Worm (Caenorhabditis elegans) whole organism, early embryonic: ENCODE data around the gene clec-57.

Source experiments
- B0310.2 ChIP-seq: sonication (generic microtip); optimal IDR thresholded peaks from 2 replicates; lab custom pipeline; 2016; ENCODE audit warnings: mild to moderate bottlenecking, missing genetic modification characterization, missing compliant biosample characterization
- F13C5.2 ChIP-seq: sonication (generic microtip); optimal IDR thresholded peaks from 2 replicates; lab custom pipeline; 2017; ENCODE audit warnings: mild to moderate bottlenecking, missing genetic modification characterization, inconsistent platforms, missing compliant biosample characterization
- aly-1 ChIP-seq: sonication (generic microtip); optimal IDR thresholded peaks from 2 replicates; lab custom pipeline; 2016; ENCODE audit warnings: missing genetic modification characterization, missing compliant biosample characterization
- ama-1 ChIP-seq: fragments of 150-350 bp; optimal IDR thresholded peaks from 2 replicates; lab custom pipeline; 2014
- ceh-13 ChIP-seq: fragments of 200-800 bp; sonication (Bioruptor generic); optimal IDR thresholded peaks from 2 replicates; lab custom pipeline; 2018; ENCODE audit warnings: mild to moderate bottlenecking, missing genetic modification characterization, missing compliant biosample characterization
- ceh-36 ChIP-seq: sonication (generic microtip); optimal IDR thresholded peaks from 2 replicates; lab custom pipeline; 2016; ENCODE audit warnings: missing genetic modification characterization, inconsistent platforms, missing compliant biosample characterization
- ets-7 ChIP-seq: sonication (generic microtip); optimal IDR thresholded peaks from 2 replicates; lab custom pipeline; 2016; ENCODE audit warnings: missing genotype, missing genetic modification characterization, missing compliant biosample characterization
- flt-1 ChIP-seq: fragments of 200-800 bp; sonication (Bioruptor generic); IDR thresholded peaks from 2 replicates; pipeline ENCODE4 v1.3.6; 2022; ENCODE audit warnings: missing genetic modification characterization, missing compliant biosample characterization
- hmbx-1 ChIP-seq: sonication (generic microtip); optimal IDR thresholded peaks from 2 replicates; lab custom pipeline; 2016; ENCODE audit warnings: mild to moderate bottlenecking, missing genetic modification characterization, missing compliant biosample characterization
- hmg-4 ChIP-seq: fragments of 200-800 bp; sonication (Bioruptor generic); optimal IDR thresholded peaks from 2 replicates; lab custom pipeline; 2018; ENCODE audit warnings: mild to moderate bottlenecking, missing genetic modification characterization, missing compliant biosample characterization
- hnd-1 ChIP-seq: sonication (generic microtip); optimal IDR thresholded peaks from 2 replicates; lab custom pipeline; 2016; ENCODE audit warnings: missing genetic modification characterization, missing compliant biosample characterization
- pes-1 ChIP-seq: fragments of 200-800 bp; sonication (Bioruptor generic); IDR thresholded peaks from 2 replicates; pipeline ENCODE4 v1.3.6; 2022; ENCODE audit warnings: missing genetic modification reagents, missing genetic modification characterization, missing compliant biosample characterization
- scrt-1 ChIP-seq: fragments of 200-800 bp; sonication (Bioruptor generic); IDR thresholded peaks from 2 replicates; pipeline ENCODE4 v1.3.6; 2022; ENCODE audit warnings: missing genetic modification characterization, missing compliant biosample characterization
- sea-1 ChIP-seq: fragments of 200-800 bp; sonication (Bioruptor generic); conservative IDR thresholded peaks from 2 replicates; pipeline ENCODE4 v1.3.6; 2022; ENCODE audit warnings: missing genetic modification characterization, missing compliant biosample characterization
- tbx-11 ChIP-seq: fragments of 200-800 bp; sonication (Bioruptor generic); IDR thresholded peaks from 2 replicates; pipeline ENCODE4 v1.3.6; 2022; ENCODE audit warnings: missing genetic modification characterization, missing compliant biosample characterization
- tbx-37 ChIP-seq: fragments of 200-800 bp; sonication (Bioruptor generic); conservative IDR thresholded peaks from 2 replicates; pipeline ENCODE4 v1.3.6; 2022; ENCODE audit warnings: missing genetic modification reagents, missing genetic modification characterization, missing compliant biosample characterization
- tra-4 ChIP-seq: sonication (generic microtip); optimal IDR thresholded peaks from 2 replicates; lab custom pipeline; 2017; ENCODE audit warnings: missing genetic modification characterization, missing compliant biosample characterization

The clec-57 gene

DNA sequence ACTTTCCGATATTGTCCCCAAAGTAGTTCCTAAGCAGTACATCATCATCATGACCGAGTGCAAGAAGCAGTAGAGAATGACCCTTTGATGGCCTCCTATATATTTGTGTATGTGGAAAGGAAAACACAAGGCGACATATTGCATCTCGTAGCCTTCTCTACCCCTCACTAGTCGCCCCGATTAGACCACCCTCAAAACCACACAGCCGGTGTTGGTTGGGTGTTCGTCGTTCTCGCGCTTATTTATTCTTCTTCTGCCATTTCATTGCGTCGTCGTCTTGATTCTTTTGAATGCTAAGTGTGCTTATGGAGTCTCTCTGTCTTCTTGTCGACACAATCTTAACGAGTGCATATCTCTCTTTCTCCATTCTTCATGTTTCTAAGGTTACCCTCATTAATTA lies 29.2 kb downstream of the clec-57 start:
- TF ChIP-seq ceh-13: no peak
- no peak for TF ChIP-seq tra-4 (tag; lab: Kevin White, UChicago)
- TF ChIP-seq sea-1 (GFP tag; lab: Robert Waterston, UW): no peak
- no peak for TF ChIP-seq B0310.2 (tag; lab: Kevin White, UChicago)
- no peak for TF ChIP-seq tbx-11 (GFP tag; lab: Robert Waterston, UW)
- peak; percentile 40; the same call in 1 of the 2 replicates for TF ChIP-seq flt-1 (GFP tag; lab: Robert Waterston, UW)
- no peak for TF ChIP-seq tbx-37 (GFP tag; lab: Robert Waterston, UW)
- TF ChIP-seq hmbx-1 (tag; lab: Kevin White, UChicago): no peak
- TF ChIP-seq aly-1 (tag; lab: Kevin White, UChicago): no peak
- no peak for TF ChIP-seq ceh-36
- TF ChIP-seq ama-1 (lab: Kevin White, UChicago): no peak
- no peak for TF ChIP-seq ets-7 (tag; lab: Kevin White, UChicago)
- TF ChIP-seq hmg-4 (GFP tag; lab: Kevin White, UChicago): peak; percentile 80
- no peak for TF ChIP-seq scrt-1
- no peak for TF ChIP-seq pes-1 (GFP tag; lab: Robert Waterston, UW)
- TF ChIP-seq hnd-1 (tag; lab: Kevin White, UChicago): no peak
- TF ChIP-seq F13C5.2 (tag; lab: Kevin White, UChicago): peak; percentile 13

DNA sequence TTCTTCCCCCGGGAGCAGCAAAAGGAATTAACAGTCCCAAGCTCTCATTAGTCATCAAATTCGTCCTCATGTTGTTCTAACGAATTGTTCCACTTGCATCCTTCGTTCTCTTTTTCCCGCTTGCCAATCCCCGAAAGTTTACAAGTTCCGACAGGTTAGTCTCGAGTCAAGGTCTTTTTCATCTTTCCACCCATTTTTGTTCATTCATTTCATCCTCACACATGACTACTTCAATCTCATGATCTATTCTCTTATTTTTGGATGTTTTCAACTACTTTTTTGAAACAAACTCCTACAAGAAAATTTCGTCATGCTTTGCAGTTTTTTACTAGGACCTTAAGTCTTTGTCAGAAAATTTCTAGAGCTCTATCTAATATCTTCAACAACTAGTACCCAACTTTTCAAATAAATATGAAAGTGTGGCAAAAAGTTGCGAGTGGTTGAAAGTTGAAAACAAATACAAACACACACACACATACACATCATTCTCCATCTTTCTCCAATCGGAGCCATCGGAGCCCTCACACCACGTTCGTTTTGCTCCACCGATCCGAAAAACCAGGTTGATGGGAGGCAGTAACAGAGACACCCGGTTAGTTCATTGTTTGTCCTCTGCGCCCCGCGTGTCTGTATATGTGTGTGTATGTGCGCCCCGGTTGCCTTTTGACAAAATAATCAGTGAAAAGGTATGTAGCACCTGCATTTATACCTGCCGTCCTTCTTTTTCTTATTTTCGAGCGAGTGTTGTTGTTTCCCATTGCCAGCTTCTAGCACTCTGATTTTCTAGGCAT lies 30.2 kb downstream of the clec-57 start:
- no peak for TF ChIP-seq ama-1 (lab: Kevin White, UChicago)
- TF ChIP-seq flt-1 (GFP tag; lab: Robert Waterston, UW): no peak
- no peak for TF ChIP-seq hmbx-1 (tag; lab: Kevin White, UChicago)
- no peak for TF ChIP-seq scrt-1
- no peak for TF ChIP-seq tra-4 (tag; lab: Kevin White, UChicago)
- TF ChIP-seq hnd-1 (tag; lab: Kevin White, UChicago): no peak
- no peak for TF ChIP-seq tbx-37 (GFP tag; lab: Robert Waterston, UW)
- TF ChIP-seq pes-1 (GFP tag; lab: Robert Waterston, UW): no peak
- TF ChIP-seq ceh-36: no peak
- TF ChIP-seq ceh-13: no peak
- no peak for TF ChIP-seq aly-1 (tag; lab: Kevin White, UChicago)
- no peak for TF ChIP-seq ets-7 (tag; lab: Kevin White, UChicago)
- no peak for TF ChIP-seq B0310.2 (tag; lab: Kevin White, UChicago)
- no peak for TF ChIP-seq tbx-11 (GFP tag; lab: Robert Waterston, UW)
- no peak for TF ChIP-seq hmg-4 (GFP tag; lab: Kevin White, UChicago)
- TF ChIP-seq F13C5.2 (tag; lab: Kevin White, UChicago): no peak

DNA sequence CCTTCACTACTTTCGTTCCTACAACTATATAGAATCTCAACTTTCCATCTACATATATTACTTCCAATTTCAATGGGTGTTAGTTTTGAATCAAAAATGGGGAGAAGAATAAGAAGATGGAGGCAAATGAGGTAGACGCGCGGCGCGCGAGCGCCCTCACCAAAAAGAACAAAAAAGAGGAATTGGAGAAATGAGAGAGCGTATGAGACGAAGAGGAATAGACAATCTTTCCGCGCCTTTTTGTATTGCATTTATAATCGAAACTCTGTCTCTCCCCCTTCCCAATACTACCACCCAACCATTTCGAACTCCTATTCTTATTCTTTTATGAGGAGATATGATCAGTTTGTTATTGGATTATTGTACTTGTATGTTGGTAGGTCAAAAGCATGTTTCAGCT lies 31.5 kb downstream of the clec-57 start:
- no peak for TF ChIP-seq scrt-1
- TF ChIP-seq B0310.2 (tag; lab: Kevin White, UChicago): no peak
- TF ChIP-seq ceh-36: no peak
- TF ChIP-seq hnd-1 (tag; lab: Kevin White, UChicago): no peak
- TF ChIP-seq flt-1 (GFP tag; lab: Robert Waterston, UW): no peak
- no peak for TF ChIP-seq sea-1 (GFP tag; lab: Robert Waterston, UW)

DNA sequence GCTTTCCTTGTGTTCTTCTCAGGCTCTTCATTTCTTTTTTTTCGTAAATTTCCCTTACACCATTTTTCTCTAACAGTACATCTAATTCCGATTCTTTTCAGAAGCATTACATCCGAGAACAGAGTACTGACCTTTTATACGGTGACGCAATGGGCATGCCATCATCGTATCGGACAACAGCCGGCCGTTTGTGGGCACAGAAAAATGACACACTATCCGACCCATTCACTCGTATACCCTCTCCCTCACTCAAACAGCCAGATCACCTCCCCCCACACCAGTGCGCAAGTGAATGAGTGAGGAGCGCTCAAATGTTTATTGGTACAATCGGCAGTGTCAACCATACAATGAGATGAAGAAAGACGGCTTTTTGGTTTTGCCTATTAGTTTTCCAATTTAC lies 32.1 kb downstream of the clec-57 start, which contains the start of gene R02D5.24:
R02D5.24 (plus strand) TSS at position 205 of the 400 bp plus-strand sequence.
- TF ChIP-seq ceh-36 (no peak), flt-1 (GFP tag; lab: Robert Waterston, UW) (peak; percentile 28; the same call in 1 of the 2 replicates), hmg-4 (GFP tag; lab: Kevin White, UChicago) (peak; percentile 70), B0310.2 (tag; lab: Kevin White, UChicago) (peak; percentile 1)

DNA sequence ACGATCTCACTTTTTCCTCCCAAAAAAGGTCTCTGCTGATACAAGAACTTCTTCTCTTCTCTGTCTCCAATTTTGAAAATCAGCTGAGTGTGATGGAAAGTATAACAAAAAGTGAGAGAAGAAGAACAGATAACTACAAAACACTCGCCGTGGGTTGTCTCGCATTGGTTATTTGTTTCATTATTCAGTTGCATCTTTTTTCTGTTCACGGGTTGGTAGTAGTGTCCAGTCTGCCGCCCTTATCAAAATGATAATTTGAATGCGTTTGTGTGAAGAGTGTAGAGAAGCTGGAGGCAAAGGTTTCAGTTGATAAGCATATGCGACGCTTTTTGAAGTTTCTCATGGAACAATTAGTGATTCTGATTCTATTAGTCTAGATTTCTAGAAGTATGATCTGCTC lies 34.0 kb downstream of the clec-57 start:
- TF ChIP-seq ceh-13 (no peak), hnd-1 (tag; lab: Kevin White, UChicago) (no peak), tra-4 (tag; lab: Kevin White, UChicago) (no peak), F13C5.2 (tag; lab: Kevin White, UChicago) (no peak), hmbx-1 (tag; lab: Kevin White, UChicago) (no peak), aly-1 (tag; lab: Kevin White, UChicago) (no peak), flt-1 (GFP tag; lab: Robert Waterston, UW) (no peak), ets-7 (tag; lab: Kevin White, UChicago) (no peak), tbx-11 (GFP tag; lab: Robert Waterston, UW) (no peak), hmg-4 (GFP tag; lab: Kevin White, UChicago) (no peak), tbx-37 (GFP tag; lab: Robert Waterston, UW) (no peak), sea-1 (GFP tag; lab: Robert Waterston, UW) (no peak), ama-1 (lab: Kevin White, UChicago) (no peak), B0310.2 (tag; lab: Kevin White, UChicago) (no peak)

DNA sequence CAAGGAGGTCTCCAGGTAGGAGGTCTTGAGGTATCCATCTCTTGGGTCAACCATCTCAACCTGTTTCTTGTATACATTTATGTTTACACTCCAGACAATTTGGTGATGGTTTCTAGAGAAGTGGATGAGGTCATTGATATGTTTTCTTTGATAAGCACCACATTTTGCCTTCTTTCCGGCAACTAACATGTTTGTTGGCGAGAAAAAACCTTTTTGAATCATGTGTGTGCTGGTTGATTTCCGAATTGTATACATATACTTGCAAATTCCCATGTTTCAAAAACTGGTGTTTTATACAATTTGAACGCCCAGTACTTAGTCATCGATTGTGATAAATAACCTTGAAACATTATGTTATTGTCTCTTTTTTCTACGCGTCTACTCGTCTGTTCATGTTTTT lies 35.1 kb downstream of the clec-57 start:
- TF ChIP-seq pes-1 (GFP tag; lab: Robert Waterston, UW) (no peak), tra-4 (tag; lab: Kevin White, UChicago) (no peak), F13C5.2 (tag; lab: Kevin White, UChicago) (no peak), tbx-37 (GFP tag; lab: Robert Waterston, UW) (no peak), hnd-1 (tag; lab: Kevin White, UChicago) (no peak), ama-1 (lab: Kevin White, UChicago) (no peak), sea-1 (GFP tag; lab: Robert Waterston, UW) (no peak), ceh-13 (no peak), hmg-4 (GFP tag; lab: Kevin White, UChicago) (no peak), scrt-1 (no peak), hmbx-1 (tag; lab: Kevin White, UChicago) (no peak), B0310.2 (tag; lab: Kevin White, UChicago) (no peak), ets-7 (tag; lab: Kevin White, UChicago) (no peak)
